Worm (Caenorhabditis elegans) whole organism, L2 larva: ENCODE data around the gene egl-46.

ENCODE experiments used
- blmp-1 ChIP-seq: sonication (generic microtip); optimal IDR thresholded peaks from 2 replicates; lab custom pipeline; 2017; ENCODE audit warnings: missing genetic modification characterization, mild to moderate bottlenecking, missing compliant biosample characterization, antibody characterized with exemption, moderate library complexity; ENCODE audit not compliant: insufficient read depth
- lin-39 ChIP-seq: fragments of 150-350 bp; optimal IDR thresholded peaks from 2 replicates; lab custom pipeline; 2014; ENCODE audit warnings: missing biosample characterization, missing genetic modification reagents, missing genetic modification characterization
- nhr-11 ChIP-seq: fragments of 150-350 bp; optimal IDR thresholded peaks from 2 replicates; lab custom pipeline; 2014; ENCODE audit warnings: missing biosample characterization, missing genetic modification characterization
- nhr-12 ChIP-seq: fragments of 150-350 bp; optimal IDR thresholded peaks from 2 replicates; lab custom pipeline; 2014; ENCODE audit warnings: missing biosample characterization, missing genetic modification characterization
- nhr-237 ChIP-seq: fragments of 150-350 bp; optimal IDR thresholded peaks from 2 replicates; lab custom pipeline; 2014; ENCODE audit warnings: missing biosample characterization, missing genetic modification characterization
- skn-1 ChIP-seq: sonication (generic microtip); optimal IDR thresholded peaks from 2 replicates; lab custom pipeline; 2017; ENCODE audit warnings: missing biosample characterization, missing genetic modification characterization
- snpc-4 ChIP-seq: fragments of 150-350 bp; optimal IDR thresholded peaks from 2 replicates; lab custom pipeline; 2014; ENCODE audit warnings: missing biosample characterization, missing genetic modification characterization
- unc-62 ChIP-seq: fragments of 150-350 bp; optimal IDR thresholded peaks from 2 replicates; lab custom pipeline; 2014; ENCODE audit warnings: missing biosample characterization, missing genetic modification reagents, missing genetic modification characterization

DNA sequence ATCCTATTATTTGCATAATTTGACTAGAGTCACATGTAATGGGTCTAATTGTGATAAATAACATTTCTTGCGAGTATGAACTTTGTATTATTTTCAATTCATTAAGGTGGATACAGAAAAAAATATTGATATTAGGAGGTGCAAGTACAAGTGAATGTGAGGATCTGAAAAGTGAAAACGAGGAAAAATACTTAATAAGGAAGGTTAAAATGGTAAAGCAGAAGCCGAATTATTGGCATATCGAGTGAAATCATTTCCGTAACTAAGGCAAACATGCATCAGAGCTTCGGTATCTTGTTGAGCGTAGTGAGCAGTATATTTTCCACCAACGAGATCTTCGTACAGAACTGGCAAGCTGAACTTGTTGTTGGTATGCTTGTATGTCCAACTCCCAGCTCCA is 23.1 kb upstream of the egl-46 start:
- TF ChIP-seq blmp-1 (tag; lab: Kevin White, UChicago), result no peak
- no peak for TF ChIP-seq nhr-12 (tag; lab: Kevin White, UChicago)
- no peak for TF ChIP-seq nhr-11 (tag; lab: Kevin White, UChicago)
- TF ChIP-seq lin-39 (tag; lab: Kevin White, UChicago), result no peak
- TF ChIP-seq nhr-237, result no peak
- no peak for TF ChIP-seq snpc-4 (tag; lab: Kevin White, UChicago)
- no peak for TF ChIP-seq unc-62 (GFP tag; lab: Kevin White, UChicago)
- no peak for TF ChIP-seq skn-1 (tag; lab: Kevin White, UChicago)
